Fruit fly (Drosophila melanogaster): Measurements from ENCODE around the gene CG31391.

CG31391 gene

DNA sequence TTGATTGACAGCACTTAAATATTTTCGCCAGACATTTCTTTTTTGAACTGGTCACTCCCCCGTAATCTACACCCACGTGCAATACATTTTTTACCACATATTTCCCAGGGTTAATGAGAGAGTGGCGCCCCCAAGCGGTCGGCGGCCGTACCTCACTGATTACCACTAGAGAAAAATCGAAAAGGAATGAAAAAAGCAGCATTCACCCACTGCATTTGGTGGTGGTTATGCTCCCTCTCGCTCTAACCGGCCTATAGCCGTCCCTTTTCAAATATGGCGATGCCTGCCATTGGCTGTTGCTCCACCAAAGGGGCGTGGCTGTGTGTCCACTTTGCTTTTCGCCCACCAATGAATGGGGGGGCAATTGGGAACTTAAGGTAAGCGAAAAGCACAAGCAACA is 39.9 kb downstream of the CG31391 start (continued):
- TF ChIP-seq CG12942 (GFP tag; optimal IDR thresholded peaks at IDR 0.05) = no peak
- TF ChIP-seq HHEX (GFP tag; optimal IDR thresholded peaks at IDR 0.05) = peak; percentile 51
- no peak for TF ChIP-seq Hr3 (GFP tag; optimal IDR thresholded peaks at IDR 0.05)
- peak; percentile 63 for TF ChIP-seq CG2712 (tag; optimal IDR thresholded peaks at IDR 0.05)
- TF ChIP-seq ewg (GFP tag; optimal IDR thresholded peaks at IDR 0.05) = peak; percentile 46
- peak; percentile 20 for TF ChIP-seq CG4820 (GFP tag; optimal IDR thresholded peaks at IDR 0.05)
- peak; percentile 74 for TF ChIP-seq Drgx (GFP tag; IDR thresholded peaks at IDR 0.05)
- TF ChIP-seq ac (GFP tag; optimal IDR thresholded peaks at IDR 0.05) = peak; percentile 54
- TF ChIP-seq CG10979 (tag; optimal IDR thresholded peaks at IDR 0.05) = peak; percentile 68
- TF ChIP-seq grau (tag; optimal IDR thresholded peaks at IDR 0.05) = peak; percentile 47
- TF ChIP-seq CG13287 (GFP tag; IDR thresholded peaks at IDR 0.05; ENCODE audit: partially characterized antibody) = no peak
- peak; percentile 56 for TF ChIP-seq caup (GFP tag; optimal IDR thresholded peaks at IDR 0.05; ENCODE audit: severe bottlenecking)
- peak; percentile 65 for TF ChIP-seq CG33557 (GFP tag; optimal IDR thresholded peaks at IDR 0.05)
- TF ChIP-seq CG9727 (GFP tag; optimal IDR thresholded peaks at IDR 0.05) = peak; percentile 62
- TF ChIP-seq Elba2 (GFP tag; optimal IDR thresholded peaks at IDR 0.05) = no peak
- TF ChIP-seq lov (optimal IDR thresholded peaks at IDR 0.05) = no peak
- peak; percentile 89; the same call in 2 of the 3 replicates for TF ChIP-seq lov (GFP tag; IDR thresholded peaks at IDR 0.05)
- TF ChIP-seq CG1792 (GFP tag; optimal IDR thresholded peaks at IDR 0.05) = no peak
- TF ChIP-seq trem (tag; optimal IDR thresholded peaks at IDR 0.05) = peak; percentile 23
- peak; percentile 74 for TF ChIP-seq zen (tag; optimal IDR thresholded peaks at IDR 0.05)
- no peak for TF ChIP-seq CG7928 (GFP tag; optimal IDR thresholded peaks at IDR 0.05)
- no peak for TF ChIP-seq tx (GFP tag; optimal IDR thresholded peaks at IDR 0.05)
- TF ChIP-seq CG8388 (GFP tag; optimal IDR thresholded peaks at IDR 0.05) = peak; percentile 52
- TF ChIP-seq Fer2 (tag; optimal IDR thresholded peaks at IDR 0.05) = peak; percentile 30
- TF ChIP-seq tup (GFP tag; optimal IDR thresholded peaks at IDR 0.05) = no peak
- TF ChIP-seq CG18764 (GFP tag; optimal IDR thresholded peaks at IDR 0.05) = peak; percentile 20
- peak; percentile 41 for TF ChIP-seq CG34376 (GFP tag; optimal IDR thresholded peaks at IDR 0.05)
- peak; percentile 77; the same call in 2 of the 3 replicates for TF ChIP-seq otp (GFP tag; IDR thresholded peaks at IDR 0.05)
- no peak for TF ChIP-seq CG10462 (GFP tag; optimal IDR thresholded peaks at IDR 0.05)
- peak; percentile 66; the same call in 2 of the 3 replicates for TF ChIP-seq so (GFP tag; IDR thresholded peaks at IDR 0.05)
- TF ChIP-seq CG14441 (GFP tag; IDR thresholded peaks at IDR 0.05) = no peak
- peak; percentile 89 for TF ChIP-seq sqz (GFP tag; optimal IDR thresholded peaks at IDR 0.05)
- TF ChIP-seq knrl (GFP tag; IDR thresholded peaks at IDR 0.05; ENCODE audit: partially characterized antibody) = no peak
- no peak; the same call in 1 of the 2 replicates for TF ChIP-seq MBD-R2 (GFP tag; IDR thresholded peaks at IDR 0.05)
- TF ChIP-seq GATAe (GFP tag; conservative IDR thresholded peaks at IDR 0.05) = no peak
- peak; percentile 50 for TF ChIP-seq CG3847 (GFP tag; IDR thresholded peaks at IDR 0.05)
- TF ChIP-seq HLHmδ (GFP tag; optimal IDR thresholded peaks at IDR 0.05) = peak; percentile 85
- peak; percentile 42 for TF ChIP-seq CG6854 (GFP tag; optimal IDR thresholded peaks at IDR 0.05)
- peak; percentile 61 for TF ChIP-seq NfI (GFP tag; optimal IDR thresholded peaks at IDR 0.05)
- TF ChIP-seq az2 (GFP tag; optimal IDR thresholded peaks at IDR 0.05) = peak; percentile 53
- TF ChIP-seq Mes4 (GFP tag; optimal IDR thresholded peaks at IDR 0.05) = peak; percentile 60
- TF ChIP-seq CG7372 (GFP tag; IDR thresholded peaks at IDR 0.05) = no peak
- TF ChIP-seq Ada2b (GFP tag; IDR thresholded peaks at IDR 0.05) = 0 out of 2 replicates have a peak, but pooled peaks have one; percentile 34
- TF ChIP-seq bowl (GFP tag; IDR thresholded peaks at IDR 0.05) = no peak
- TF ChIP-seq CG10267 (tag; optimal IDR thresholded peaks at IDR 0.05) = peak; percentile 34
- TF ChIP-seq Jarid2 (GFP tag; optimal IDR thresholded peaks at IDR 0.05) = peak; percentile 84
- peak; percentile 99 for TF ChIP-seq Neu2 (GFP tag; optimal IDR thresholded peaks at IDR 0.05; ENCODE audit: borderline replicate concordance)
- TF ChIP-seq CG7357 (GFP tag; IDR thresholded peaks at IDR 0.05) = no peak
- TF ChIP-seq Side (GFP tag; optimal IDR thresholded peaks at IDR 0.05) = peak; percentile 69
- no peak for TF ChIP-seq CG9876 (GFP tag; optimal IDR thresholded peaks at IDR 0.05)
- TF ChIP-seq Scr (GFP tag; IDR thresholded peaks at IDR 0.05; ENCODE audit: partially characterized antibody) = peak; percentile 12; the same call in 1 of the 2 replicates

Data from whole organism, embryonic.